Worm (Caenorhabditis elegans) whole organism, L1 larva: ENCODE measurements around the gene mrpl-46.

Experiments
- C04F5.9 ChIP-seq: sonication (generic microtip); optimal IDR thresholded peaks from 2 replicates; lab custom pipeline; 2016; ENCODE audit warnings: missing genetic modification characterization, missing compliant biosample characterization
- C34B4.2 ChIP-seq: sonication (generic microtip); optimal IDR thresholded peaks from 2 replicates; lab custom pipeline; 2017; ENCODE audit warnings: mild to moderate bottlenecking, missing genetic modification characterization, missing compliant biosample characterization
- ama-1 ChIP-seq: fragments of 150-350 bp; optimal IDR thresholded peaks from 2 replicates; lab custom pipeline; 2014
- elt-3 ChIP-seq, 6 experiments: fragments of 150-350 bp in 1 of 6; sonication (generic microtip); optimal IDR thresholded peaks; 2 replicates each; lab custom pipeline; 2017 to 2018; ENCODE audit warnings: missing biosample characterization in 6 of 6, missing genetic modification characterization in 6 of 6, inconsistent platforms in 1 of 6
- isw-1 ChIP-seq: fragments of 200-800 bp; sonication (Bioruptor generic); IDR thresholded peaks from 2 replicates; pipeline ENCODE4 v1.3.6; 2022; ENCODE audit warnings: missing genetic modification characterization, missing compliant biosample characterization
- lin-14 ChIP-seq: fragments of 200-800 bp; sonication (Bioruptor generic); optimal IDR thresholded peaks from 2 replicates; lab custom pipeline; 2018; ENCODE audit warnings: mild to moderate bottlenecking, missing genetic modification characterization, moderate library complexity, missing compliant biosample characterization
- snpc-4 ChIP-seq: fragments of 150-350 bp; optimal IDR thresholded peaks from 2 replicates; lab custom pipeline; 2014; ENCODE audit warnings: missing biosample characterization, missing genetic modification characterization
- sox-4 ChIP-seq: sonication (generic microtip); optimal IDR thresholded peaks from 2 replicates; lab custom pipeline; 2016; ENCODE audit warnings: missing genetic modification characterization, missing compliant biosample characterization
- unc-130 ChIP-seq: fragments of 150-350 bp; optimal IDR thresholded peaks from 2 replicates; lab custom pipeline; 2017; ENCODE audit warnings: missing biosample characterization, missing genetic modification characterization, inconsistent platforms

ce11 chrIV:845198-845597 lies 44.6 kb downstream of the mrpl-46 start, which contains the start of gene lgc-33:
- TF ChIP-seq sox-4 (tag; lab: Kevin White, UChicago): no peak
- TF ChIP-seq elt-3 (tag; optimal IDR thresholded peaks at IDR 0.05; lab: Kevin White, UChicago): no peak
- TF ChIP-seq unc-130 (tag; lab: Kevin White, UChicago): no peak
- no peak for TF ChIP-seq ama-1 (lab: Kevin White, UChicago)
- TF ChIP-seq C04F5.9 (tag; lab: Kevin White, UChicago): no peak
- no peak for TF ChIP-seq snpc-4 (tag; lab: Kevin White, UChicago)
- TF ChIP-seq C34B4.2 (tag; lab: Kevin White, UChicago): no peak
- TF ChIP-seq lin-14: no peak
- no peak for TF ChIP-seq isw-1 (GFP tag; lab: Robert Waterston, UW)
